Worm (Caenorhabditis elegans) whole organism, young adult: ENCODE results near the gene R04A9.1.

Experiments
- B0336.3 ChIP-seq: fragments of 200-800 bp; sonication (Bioruptor generic); IDR thresholded peaks from 2 replicates; pipeline ENCODE4 v1.3.6; 2022; ENCODE audit warnings: missing genetic modification characterization, missing compliant biosample characterization
- F23B12.7 ChIP-seq: sonication (generic microtip); optimal IDR thresholded peaks from 2 replicates; lab custom pipeline; 2017; ENCODE audit warnings: missing genetic modification characterization, mild to moderate bottlenecking, missing compliant biosample characterization, antibody characterized with exemption, moderate library complexity; ENCODE audit not compliant: insufficient read depth
- F52B5.7 ChIP-seq: sonication (generic microtip); optimal IDR thresholded peaks from 2 replicates; lab custom pipeline; 2016; ENCODE audit warnings: mild to moderate bottlenecking, missing genetic modification characterization, missing compliant biosample characterization
- F55B11.4 ChIP-seq: sonication (generic microtip); optimal IDR thresholded peaks from 2 replicates; lab custom pipeline; 2016; ENCODE audit warnings: missing compliant biosample characterization, missing genetic modification characterization, borderline replicate concordance; ENCODE audit not compliant: insufficient read depth
- K12H6.12 ChIP-seq: fragments of 200-800 bp; sonication (Bioruptor generic); optimal IDR thresholded peaks from 2 replicates; lab custom pipeline; 2018; ENCODE audit warnings: mild to moderate bottlenecking, missing genetic modification characterization, missing compliant biosample characterization
- Y53G8AR.9 ChIP-seq: fragments of 200-800 bp; sonication (Bioruptor generic); conservative IDR thresholded peaks from 2 replicates; pipeline ENCODE4 v1.3.6; 2022; ENCODE audit warnings: missing genetic modification reagents, missing genetic modification characterization, missing compliant biosample characterization
- Y56A3A.18 ChIP-seq: fragments of 200-800 bp; sonication (Bioruptor generic); IDR thresholded peaks from 2 replicates; pipeline ENCODE4 v1.3.6; 2022; ENCODE audit warnings: missing genetic modification reagents, missing genetic modification characterization, missing compliant biosample characterization
- ZK185.1 ChIP-seq: sonication (generic microtip); optimal IDR thresholded peaks from 2 replicates; lab custom pipeline; 2016; ENCODE audit warnings: mild to moderate bottlenecking, missing genetic modification characterization, missing compliant biosample characterization; ENCODE audit not compliant: poor library complexity, severe bottlenecking
- aptf-3 ChIP-seq: fragments of 200-800 bp; sonication (Bioruptor generic); IDR thresholded peaks from 2 replicates; pipeline ENCODE4 v1.3.6; 2022; ENCODE audit warnings: missing genetic modification characterization, missing compliant biosample characterization
- attf-5 ChIP-seq: fragments of 200-800 bp; sonication (Bioruptor generic); optimal IDR thresholded peaks from 2 replicates; lab custom pipeline; 2018; ENCODE audit warnings: mild to moderate bottlenecking, missing genetic modification characterization, missing compliant biosample characterization
- bed-2 ChIP-seq: fragments of 200-800 bp; sonication (Bioruptor generic); IDR thresholded peaks from 2 replicates; pipeline ENCODE4 v1.3.6; 2022; ENCODE audit warnings: missing genetic modification reagents, missing genetic modification characterization, missing compliant biosample characterization
- ccch-3 ChIP-seq: fragments of 200-800 bp; sonication (Bioruptor generic); optimal IDR thresholded peaks from 2 replicates; lab custom pipeline; 2018; ENCODE audit warnings: mild to moderate bottlenecking, missing genetic modification characterization, missing compliant biosample characterization
- cebp-2 ChIP-seq: fragments of 200-800 bp; sonication (Bioruptor generic); IDR thresholded peaks from 2 replicates; pipeline ENCODE4 v1.3.6; 2022; ENCODE audit warnings: missing genetic modification characterization, missing compliant biosample characterization
- dox-1 ChIP-seq: fragments of 200-800 bp; sonication (Bioruptor generic); IDR thresholded peaks from 2 replicates; pipeline ENCODE4 v1.3.6; 2022; ENCODE audit warnings: missing genetic modification reagents, missing genetic modification characterization, missing compliant biosample characterization
- efl-1 ChIP-seq: fragments of 150-350 bp; optimal IDR thresholded peaks from 2 replicates; lab custom pipeline; 2014; ENCODE audit warnings: missing biosample characterization, missing genetic modification reagents, missing genetic modification characterization
- hlh-12 ChIP-seq: sonication (generic microtip); optimal IDR thresholded peaks from 2 replicates; lab custom pipeline; 2016; ENCODE audit warnings: missing genetic modification characterization, missing compliant biosample characterization
- hmg-1.2 ChIP-seq: fragments of 200-800 bp; sonication (Bioruptor generic); IDR thresholded peaks from 2 replicates; pipeline ENCODE4 v1.3.6; 2022; ENCODE audit warnings: missing genetic modification reagents, missing genetic modification characterization, missing compliant biosample characterization
- let-607 ChIP-seq, 2 experiments: fragments of 200-800 bp in 1 of 2; sonication (Bioruptor generic) in 1 of 2; sonication (generic microtip) in 1 of 2; optimal IDR thresholded peaks; 2 replicates each; lab custom pipeline; 2016 to 2018; ENCODE audit warnings: mild to moderate bottlenecking in 2 of 2, missing compliant biosample characterization in 2 of 2, missing genetic modification characterization in 2 of 2, moderate library complexity in 2 of 2, missing genotype in 1 of 2
- lin-35 ChIP-seq, 3 experiments: fragments of 150-350 bp in 2 of 3; sonication (generic microtip) in 1 of 3; optimal IDR thresholded peaks; 2 replicates each; lab custom pipeline; 2014 to 2018; ENCODE audit warnings: missing biosample characterization in 3 of 3, missing genetic modification characterization in 3 of 3, missing genetic modification reagents in 3 of 3
- lin-40 ChIP-seq: sonication (generic microtip); optimal IDR thresholded peaks from 2 replicates; lab custom pipeline; 2016; ENCODE audit warnings: missing genetic modification characterization, mild to moderate bottlenecking, missing compliant biosample characterization, missing genotype, missing genetic modification reagents
- lin-54 ChIP-seq: fragments of 200-800 bp; sonication (Bioruptor generic); optimal IDR thresholded peaks from 2 replicates; lab custom pipeline; 2018; ENCODE audit warnings: mild to moderate bottlenecking, missing genetic modification characterization, missing compliant biosample characterization
- lsl-1 ChIP-seq: fragments of 200-800 bp; sonication (Bioruptor generic); optimal IDR thresholded peaks from 2 replicates; lab custom pipeline; 2018; ENCODE audit warnings: mild to moderate bottlenecking, missing genetic modification characterization, moderate library complexity, missing compliant biosample characterization
- mcd-1 ChIP-seq: fragments of 200-800 bp; sonication (Bioruptor generic); IDR thresholded peaks from 2 replicates; pipeline ENCODE4 v1.3.6; 2022; ENCODE audit warnings: missing genetic modification reagents, missing genetic modification characterization, missing compliant biosample characterization
- nfya-2 ChIP-seq: fragments of 200-800 bp; sonication (Bioruptor generic); IDR thresholded peaks from 2 replicates; pipeline ENCODE4 v1.3.6; 2022; ENCODE audit warnings: missing genetic modification reagents, missing genetic modification characterization, missing compliant biosample characterization
- nfyb-1 ChIP-seq: fragments of 200-800 bp; sonication (Bioruptor generic); IDR thresholded peaks from 2 replicates; pipeline ENCODE4 v1.3.6; 2022; ENCODE audit warnings: missing genetic modification reagents, missing genetic modification characterization, missing compliant biosample characterization
- nhr-179 ChIP-seq: sonication (generic microtip); optimal IDR thresholded peaks from 2 replicates; lab custom pipeline; 2016; ENCODE audit warnings: mild to moderate bottlenecking, missing genetic modification characterization, missing compliant biosample characterization
- nhr-80 ChIP-seq: sonication (generic microtip); optimal IDR thresholded peaks from 2 replicates; lab custom pipeline; 2016; ENCODE audit warnings: missing genetic modification characterization, missing compliant biosample characterization
- nhr-90 ChIP-seq: sonication (generic microtip); optimal IDR thresholded peaks from 2 replicates; lab custom pipeline; 2016; ENCODE audit warnings: missing genotype, mild to moderate bottlenecking, missing genetic modification characterization, missing compliant biosample characterization
- pbrm-1 ChIP-seq: fragments of 200-800 bp; sonication (Bioruptor generic); IDR thresholded peaks from 2 replicates; pipeline ENCODE4 v1.3.6; 2022; ENCODE audit warnings: missing genetic modification reagents, missing genetic modification characterization, missing compliant biosample characterization
- rcor-1 ChIP-seq: fragments of 200-800 bp; sonication (Bioruptor generic); IDR thresholded peaks from 2 replicates; pipeline ENCODE4 v1.3.6; 2022; ENCODE audit warnings: missing genetic modification reagents, missing genetic modification characterization, missing compliant biosample characterization
- sea-2 ChIP-seq: fragments of 200-800 bp; sonication (Bioruptor generic); IDR thresholded peaks from 2 replicates; pipeline ENCODE4 v1.3.6; 2022; ENCODE audit warnings: missing genetic modification characterization, missing compliant biosample characterization
- snpc-4 ChIP-seq, 5 experiments: fragments of 150-350 bp in 1 of 5; sonication (generic microtip) in 4 of 5; optimal IDR thresholded peaks; 2 replicates each; lab custom pipeline; 2014 to 2018; ENCODE audit warnings: missing genetic modification characterization in 5 of 5, missing biosample characterization in 3 of 5, antibody characterized with exemption in 2 of 5, mild to moderate bottlenecking in 2 of 5, missing compliant biosample characterization in 2 of 5, missing genotype in 2 of 5, moderate library complexity in 2 of 5, missing genetic modification reagents in 1 of 5
- tbx-9 ChIP-seq: sonication (generic microtip); optimal IDR thresholded peaks from 2 replicates; lab custom pipeline; 2016; ENCODE audit warnings: borderline replicate concordance, missing genetic modification characterization, inconsistent platforms, missing compliant biosample characterization
- unc-62 ChIP-seq: fragments of 150-350 bp; optimal IDR thresholded peaks from 2 replicates; lab custom pipeline; 2014; ENCODE audit warnings: missing biosample characterization, missing genetic modification reagents, missing genetic modification characterization
- ztf-22 ChIP-seq: fragments of 200-800 bp; sonication (Bioruptor generic); optimal IDR thresholded peaks from 2 replicates; lab custom pipeline; 2018; ENCODE audit warnings: mild to moderate bottlenecking, missing genetic modification characterization, moderate library complexity, missing compliant biosample characterization
- ztf-26 ChIP-seq: sonication (generic microtip); optimal IDR thresholded peaks from 2 replicates; lab custom pipeline; 2017; ENCODE audit warnings: missing genetic modification characterization, missing compliant biosample characterization
- ztf-28 ChIP-seq: fragments of 200-800 bp; sonication (Bioruptor generic); IDR thresholded peaks from 2 replicates; pipeline ENCODE4 v1.3.6; 2022; ENCODE audit warnings: missing genetic modification reagents, missing genetic modification characterization, missing compliant biosample characterization
- ztf-3 ChIP-seq: fragments of 200-800 bp; sonication (Bioruptor generic); optimal IDR thresholded peaks from 2 replicates; lab custom pipeline; 2018; ENCODE audit warnings: mild to moderate bottlenecking, missing genetic modification characterization, missing compliant biosample characterization

Gene R04A9.1

DNA sequence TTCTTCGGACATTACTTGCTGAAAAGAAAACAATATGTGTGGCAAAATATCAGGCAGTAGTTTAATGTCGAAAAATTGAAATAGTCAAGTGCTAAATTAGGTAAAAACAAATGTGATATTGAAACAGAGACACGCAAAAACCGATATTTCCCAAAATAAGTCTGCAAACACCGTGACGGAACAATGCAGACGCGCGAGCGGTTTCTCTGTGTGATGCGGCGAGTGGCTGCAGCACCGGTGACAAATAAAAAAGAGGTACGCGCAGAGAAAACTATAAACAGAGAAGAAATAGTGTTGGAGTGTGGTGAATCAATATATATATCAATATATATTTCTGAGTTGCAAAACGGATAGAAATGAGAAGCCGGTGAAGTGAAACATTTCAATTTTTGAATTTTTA is 22.0 kb upstream of the R04A9.1 start, which contains the start of gene ife-2:
Gene ife-2 (minus strand): TSS at position 18 of the 400 bp plus-strand sequence.
- no peak for TF ChIP-seq attf-5 (GFP tag; lab: Kevin White, UChicago)
- peak; percentile 11 for TF ChIP-seq F23B12.7 (tag; lab: Kevin White, UChicago)
- peak; percentile 75 for TF ChIP-seq ZK185.1 (tag; lab: Kevin White, UChicago)
- TF ChIP-seq lin-35 (GFP tag; optimal IDR thresholded peaks at IDR 0.05; lab: Kevin White, UChicago): peak in 1 of 3 experiments; percentile 48
- TF ChIP-seq nhr-80 (tag; lab: Kevin White, UChicago): peak; percentile 43
- no peak for TF ChIP-seq Y56A3A.18 (GFP tag; lab: Robert Waterston, UW)
- TF ChIP-seq tbx-9: no peak
- peak; percentile 47; the same call in 1 of the 2 replicates for TF ChIP-seq mcd-1 (GFP tag; lab: Robert Waterston, UW)
- no peak for TF ChIP-seq snpc-4 (GFP tag; optimal IDR thresholded peaks at IDR 0.05; lab: Kevin White, UChicago)
- TF ChIP-seq snpc-4 (tag; optimal IDR thresholded peaks at IDR 0.05; lab: Kevin White, UChicago): peak in 2 of 4 experiments; percentile 20 to 55
- TF ChIP-seq lin-40 (tag; lab: Kevin White, UChicago): peak; percentile 72
- 0 out of 2 replicates have a peak, but pooled peaks have one; percentile 15 for TF ChIP-seq hmg-1.2 (GFP tag; lab: Robert Waterston, UW)
- TF ChIP-seq nfyb-1 (GFP tag; lab: Robert Waterston, UW): 0 out of 2 replicates have a peak, but pooled peaks have one; percentile 61
- TF ChIP-seq rcor-1 (GFP tag; lab: Robert Waterston, UW): peak; percentile 37; the same call in 1 of the 2 replicates
- peak; percentile 14 for TF ChIP-seq K12H6.12 (tag; lab: Kevin White, UChicago)
- peak; percentile 53 to 74 for TF ChIP-seq let-607 (tag; optimal IDR thresholded peaks at IDR 0.05; lab: Kevin White, UChicago)
- no peak for TF ChIP-seq unc-62
- peak; percentile 50; the same call in 1 of the 2 replicates for TF ChIP-seq dox-1 (GFP tag; lab: Robert Waterston, UW)
- TF ChIP-seq, all 124 proteins: peak for 13

DNA sequence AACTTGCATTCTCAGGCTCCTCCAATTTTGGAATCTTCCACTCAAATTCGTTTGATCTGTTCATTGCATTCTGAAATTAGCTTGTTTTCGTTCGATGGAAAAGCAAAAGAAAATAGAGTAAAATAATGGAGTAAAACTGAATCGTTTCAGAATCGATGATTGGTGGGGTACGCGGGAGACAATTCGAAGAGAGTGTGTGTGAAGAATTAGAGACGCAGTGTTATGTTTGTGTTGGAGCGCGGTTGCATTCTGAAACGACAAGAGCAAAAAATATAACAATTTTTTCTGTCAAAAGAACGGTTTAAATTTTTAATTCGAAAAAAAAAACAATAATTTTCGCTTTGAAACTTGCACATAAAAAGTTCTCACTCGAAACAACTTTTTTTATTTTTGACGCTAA is 16.0 kb upstream of the R04A9.1 start, which contains the start of gene ceh-93:
Gene ceh-93 (minus strand): TSS at position 70 of the 400 bp plus-strand sequence.
- no peak for TF ChIP-seq Y53G8AR.9
- TF ChIP-seq nhr-90 (tag; lab: Kevin White, UChicago): no peak
- no peak for TF ChIP-seq ztf-26 (tag; lab: Kevin White, UChicago)
- no peak for TF ChIP-seq cebp-2 (GFP tag; lab: Robert Waterston, UW)
- TF ChIP-seq ccch-3: no peak
- peak; percentile 50 for TF ChIP-seq mcd-1 (GFP tag; lab: Robert Waterston, UW)
- TF ChIP-seq hlh-12 (tag; lab: Kevin White, UChicago): no peak
- no peak for TF ChIP-seq aptf-3 (GFP tag; lab: Robert Waterston, UW)
- no peak for TF ChIP-seq F52B5.7 (tag; lab: Kevin White, UChicago)

- TF ChIP-seq ztf-28 (GFP tag; lab: Robert Waterston, UW): no peak
- no peak for TF ChIP-seq efl-1 (GFP tag; lab: Kevin White, UChicago)
- no peak for TF ChIP-seq bed-2 (GFP tag; lab: Robert Waterston, UW)
These were observed 15.1 kb upstream of the R04A9.1 start for ce11 chrX:389566-389965.

ce11 chrX:390469-390868 is 14.2 kb upstream of the R04A9.1 start, which contains the start of gene R04A9.9:
Gene R04A9.9 (minus strand): TSS chrX:390569.
- TF ChIP-seq ztf-3 (GFP tag; lab: Kevin White, UChicago) (no peak), cebp-2 (GFP tag; lab: Robert Waterston, UW) (no peak), lin-54 (GFP tag; lab: Kevin White, UChicago) (no peak), dox-1 (GFP tag; lab: Robert Waterston, UW) (no peak), nfya-2 (GFP tag; lab: Robert Waterston, UW) (no peak), sea-2 (no peak), nhr-179 (no peak), pbrm-1 (GFP tag; lab: Robert Waterston, UW) (no peak), nfyb-1 (GFP tag; lab: Robert Waterston, UW) (no peak), lsl-1 (GFP tag; lab: Kevin White, UChicago) (no peak), ztf-22 (GFP tag; lab: Kevin White, UChicago) (no peak), bed-2 (GFP tag; lab: Robert Waterston, UW) (no peak), F55B11.4 (tag; lab: Kevin White, UChicago) (no peak), B0336.3 (GFP tag; lab: Robert Waterston, UW) (no peak)
